Worm (Caenorhabditis elegans) whole organism, midembryonic: ENCODE results near the gene Y51A2B.2.

ENCODE experiments used
- T22C8.4 ChIP-seq: fragments of 200-800 bp; sonication (Bioruptor generic); IDR thresholded peaks from 2 replicates; pipeline ENCODE4 v1.3.6; 2022; ENCODE audit warnings: missing genetic modification characterization, missing compliant biosample characterization
- cog-1 ChIP-seq: sonication (generic microtip); optimal IDR thresholded peaks from 2 replicates; lab custom pipeline; 2016; ENCODE audit warnings: missing genetic modification characterization, missing compliant biosample characterization
- flt-1 ChIP-seq: fragments of 200-800 bp; sonication (Bioruptor generic); IDR thresholded peaks from 2 replicates; pipeline ENCODE4 v1.3.6; 2022; ENCODE audit warnings: missing genetic modification characterization, missing compliant biosample characterization
- klf-2 ChIP-seq: fragments of 200-800 bp; sonication (Bioruptor generic); conservative IDR thresholded peaks from 2 replicates; pipeline ENCODE4 v1.3.6; 2022; ENCODE audit warnings: missing genetic modification reagents, missing genetic modification characterization, missing compliant biosample characterization
- med-1 ChIP-seq: sonication (generic microtip); optimal IDR thresholded peaks from 2 replicates; lab custom pipeline; 2017; ENCODE audit warnings: missing genetic modification characterization, mild to moderate bottlenecking, missing compliant biosample characterization, antibody characterized with exemption, missing genetic modification reagents; ENCODE audit not compliant: insufficient read depth
- ztf-29 ChIP-seq: fragments of 200-800 bp; sonication (Bioruptor generic); IDR thresholded peaks from 2 replicates; pipeline ENCODE4 v1.3.6; 2022; ENCODE audit warnings: missing genetic modification reagents, missing genetic modification characterization, missing compliant biosample characterization

DNA sequence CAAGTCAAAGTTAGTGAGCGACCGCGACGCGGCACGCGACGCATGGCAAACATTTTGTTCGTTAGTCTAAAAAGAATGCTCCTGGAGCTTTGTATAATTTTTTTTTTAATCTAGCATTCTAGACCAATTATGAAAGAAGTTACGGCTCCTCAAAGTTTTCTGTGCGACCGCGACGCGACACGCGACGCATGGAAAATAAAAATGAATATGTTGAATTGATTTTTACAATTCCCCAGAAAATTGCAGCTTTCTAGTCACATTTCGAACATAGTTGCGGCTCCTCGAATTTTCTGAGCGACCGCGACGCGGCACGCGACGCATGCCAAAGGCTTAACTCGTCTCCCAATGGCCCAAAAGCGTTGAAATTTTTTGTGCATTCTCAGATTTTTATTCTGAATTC lies 50.2 kb downstream of the Y51A2B.2 start, which contains the start of gene ZK262.4:
- TF ChIP-seq flt-1 (GFP tag; lab: Robert Waterston, UW) (no peak), klf-2 (GFP tag; lab: Robert Waterston, UW) (no peak), med-1 (GFP tag; lab: Kevin White, UChicago) (no peak), T22C8.4 (no peak), ztf-29 (GFP tag; lab: Robert Waterston, UW) (no peak), cog-1 (tag; lab: Kevin White, UChicago) (no peak)
